Worm (Caenorhabditis elegans) whole organism, L4 larva: Measurements from ENCODE around the gene asns-1.
A peak's percentile ranks its signal among the peaks of the same experiment; 100 is the strongest.

Source experiments
- D1046.2 ChIP-seq: fragments of 200-800 bp; sonication (Bioruptor generic); IDR thresholded peaks from 2 replicates; pipeline ENCODE4 v1.3.6; 2022; ENCODE audit warnings: missing genetic modification characterization, missing compliant biosample characterization
- F10B5.3 ChIP-seq: sonication (generic microtip); optimal IDR thresholded peaks from 2 replicates; lab custom pipeline; 2016; ENCODE audit warnings: mild to moderate bottlenecking, missing genetic modification characterization, missing compliant biosample characterization
- F26F4.8 ChIP-seq: fragments of 200-800 bp; sonication (Bioruptor generic); conservative IDR thresholded peaks from 2 replicates; pipeline ENCODE4 v1.3.6; 2022; ENCODE audit warnings: missing genetic modification characterization, missing compliant biosample characterization
- F49E8.2 ChIP-seq: sonication (generic microtip); optimal IDR thresholded peaks from 2 replicates; lab custom pipeline; 2016; ENCODE audit warnings: missing compliant biosample characterization, mild to moderate bottlenecking, missing genetic modification characterization, borderline replicate concordance
- R02D3.7 ChIP-seq: fragments of 150-350 bp; sonication (generic microtip); optimal IDR thresholded peaks from 3 replicates; lab custom pipeline; 2014; ENCODE audit warnings: missing biosample characterization, missing genetic modification characterization
- Y105C5A.15 ChIP-seq: fragments of 200-800 bp; sonication (Bioruptor generic); IDR thresholded peaks from 2 replicates; pipeline ENCODE4 v1.3.6; 2022; ENCODE audit warnings: missing genetic modification characterization, missing compliant biosample characterization
- Y75B8A.6 ChIP-seq: fragments of 200-800 bp; sonication (Bioruptor generic); IDR thresholded peaks from 2 replicates; pipeline ENCODE4 v1.3.6; 2022; ENCODE audit warnings: missing genetic modification reagents, missing genetic modification characterization, missing compliant biosample characterization
- aha-1 ChIP-seq: fragments of 150-350 bp; peaks from one replicate; lab custom pipeline; 2014; ENCODE audit warnings: missing biosample characterization, missing genetic modification characterization
- aly-2 ChIP-seq: sonication (generic microtip); optimal IDR thresholded peaks from 2 replicates; lab custom pipeline; 2018; ENCODE audit warnings: missing biosample characterization, missing genetic modification characterization
- attf-4 ChIP-seq: sonication (generic microtip); optimal IDR thresholded peaks from 3 replicates; lab custom pipeline; 2017; ENCODE audit warnings: missing biosample characterization, missing genetic modification characterization
- ceh-20 ChIP-seq: fragments of 200-800 bp; sonication (Bioruptor generic); IDR thresholded peaks from 2 replicates; pipeline ENCODE4 v1.3.6; 2022; ENCODE audit warnings: missing genetic modification reagents, missing genetic modification characterization, missing compliant biosample characterization
- ceh-28 ChIP-seq: fragments of 150-350 bp; optimal IDR thresholded peaks from 2 replicates; lab custom pipeline; 2014; ENCODE audit warnings: missing biosample characterization, missing genetic modification reagents, missing genetic modification characterization
- daf-16 ChIP-seq, 3 experiments: sonication (generic microtip); optimal IDR thresholded peaks; 2 replicates each; lab custom pipeline; 2016 to 2017; ENCODE audit warnings: missing genetic modification characterization in 3 of 3, missing genetic modification reagents in 3 of 3, mild to moderate bottlenecking in 2 of 3, missing compliant biosample characterization in 2 of 3, missing biosample characterization in 1 of 3, moderate library complexity in 1 of 3
- dpl-1 ChIP-seq: fragments of 150-350 bp; optimal IDR thresholded peaks from 2 replicates; lab custom pipeline; 2014; ENCODE audit warnings: missing biosample characterization, missing genetic modification reagents, missing genetic modification characterization
- duxl-1 ChIP-seq: sonication (generic microtip); optimal IDR thresholded peaks from 2 replicates; lab custom pipeline; 2016; ENCODE audit warnings: mild to moderate bottlenecking, missing genetic modification characterization, moderate library complexity, missing compliant biosample characterization; ENCODE audit not compliant: poor library complexity
- dve-1 ChIP-seq: sonication (generic microtip); optimal IDR thresholded peaks from 2 replicates; lab custom pipeline; 2017; ENCODE audit warnings: antibody characterized with exemption, mild to moderate bottlenecking, missing genetic modification characterization, missing compliant biosample characterization; ENCODE audit not compliant: insufficient read depth
- egl-27 ChIP-seq: sonication (generic microtip); optimal IDR thresholded peaks from 3 replicates; lab custom pipeline; 2017; ENCODE audit warnings: missing biosample characterization, missing genetic modification reagents, missing genetic modification characterization
- fkh-10 ChIP-seq: fragments of 150-350 bp; optimal IDR thresholded peaks from 2 replicates; lab custom pipeline; 2014; ENCODE audit warnings: missing biosample characterization, missing genetic modification reagents, missing genetic modification characterization
- fos-1 ChIP-seq: fragments of 150-350 bp; optimal IDR thresholded peaks from 2 replicates; lab custom pipeline; 2014; ENCODE audit warnings: missing biosample characterization, missing genetic modification characterization
- jun-1 ChIP-seq: fragments of 150-350 bp; optimal IDR thresholded peaks from 2 replicates; lab custom pipeline; 2014; ENCODE audit warnings: missing biosample characterization, missing genetic modification reagents, missing genetic modification characterization
- lim-7 ChIP-seq: fragments of 200-800 bp; sonication (Bioruptor generic); IDR thresholded peaks from 2 replicates; pipeline ENCODE4 v1.3.6; 2022; ENCODE audit warnings: missing genetic modification characterization, missing compliant biosample characterization
- lin-15B ChIP-seq: fragments of 150-350 bp; sonication (generic microtip); optimal IDR thresholded peaks from 3 replicates; lab custom pipeline; 2014; ENCODE audit warnings: missing biosample characterization, missing genetic modification characterization
- lin-38 ChIP-seq: fragments of 200-800 bp; sonication (Bioruptor generic); IDR thresholded peaks from 2 replicates; pipeline ENCODE4 v1.3.6; 2022; ENCODE audit warnings: missing genetic modification reagents, missing genetic modification characterization, missing compliant biosample characterization
- lir-3 ChIP-seq: sonication (generic microtip); optimal IDR thresholded peaks from 2 replicates; lab custom pipeline; 2016; ENCODE audit warnings: mild to moderate bottlenecking, missing genetic modification characterization, missing compliant biosample characterization
- lsy-2 ChIP-seq, 2 experiments: fragments of 150-350 bp in 1 of 2; sonication (generic microtip) in 1 of 2; optimal IDR thresholded peaks; 2 replicates each; lab custom pipeline; 2014 to 2017; ENCODE audit warnings: missing biosample characterization in 2 of 2, missing genetic modification characterization in 2 of 2
- madf-5 ChIP-seq, 2 experiments: fragments of 200-800 bp; sonication (Bioruptor generic); IDR thresholded peaks; 2 replicates each; pipeline ENCODE4 v1.3.6; 2022; ENCODE audit warnings: missing compliant biosample characterization in 2 of 2, missing genetic modification characterization in 2 of 2
- madf-9 ChIP-seq: fragments of 200-800 bp; sonication (Bioruptor generic); conservative IDR thresholded peaks from 2 replicates; pipeline ENCODE4 v1.3.6; 2022; ENCODE audit warnings: missing genetic modification reagents, missing genetic modification characterization, missing compliant biosample characterization
- mdl-1 ChIP-seq, 2 experiments: fragments of 150-350 bp in 1 of 2; sonication (generic microtip) in 1 of 2; optimal IDR thresholded peaks; 2 replicates each; lab custom pipeline; 2014 to 2017; ENCODE audit warnings: missing biosample characterization in 2 of 2, missing genetic modification characterization in 2 of 2
- mdt-29 ChIP-seq: fragments of 200-800 bp; sonication (Bioruptor generic); IDR thresholded peaks from 2 replicates; pipeline ENCODE4 v1.3.6; 2022; ENCODE audit warnings: missing genetic modification reagents, missing genetic modification characterization, missing compliant biosample characterization
- mes-2 ChIP-seq: sonication (generic microtip); optimal IDR thresholded peaks from 2 replicates; lab custom pipeline; 2016; ENCODE audit warnings: missing genotype, mild to moderate bottlenecking, missing genetic modification characterization, missing compliant biosample characterization; ENCODE audit not compliant: poor library complexity, severe bottlenecking
- nhr-11 ChIP-seq: fragments of 150-350 bp; optimal IDR thresholded peaks from 2 replicates; lab custom pipeline; 2014; ENCODE audit warnings: missing biosample characterization, missing genetic modification characterization
- nhr-25 ChIP-seq: sonication (generic microtip); optimal IDR thresholded peaks from 2 replicates; lab custom pipeline; 2017; ENCODE audit warnings: missing genetic modification characterization, mild to moderate bottlenecking, missing compliant biosample characterization, antibody characterized with exemption, moderate library complexity, borderline replicate concordance; ENCODE audit not compliant: insufficient read depth
- nhr-28 ChIP-seq: fragments of 150-350 bp; optimal IDR thresholded peaks from 2 replicates; lab custom pipeline; 2014; ENCODE audit warnings: missing biosample characterization, missing genetic modification characterization
- nhr-6 ChIP-seq: fragments of 150-350 bp; optimal IDR thresholded peaks from 2 replicates; lab custom pipeline; 2014; ENCODE audit warnings: missing biosample characterization, missing genetic modification characterization
- nhr-77 ChIP-seq: fragments of 150-350 bp; optimal IDR thresholded peaks from 2 replicates; lab custom pipeline; 2014; ENCODE audit warnings: missing biosample characterization, missing genetic modification characterization
- rbr-2 ChIP-seq: sonication (generic microtip); optimal IDR thresholded peaks from 2 replicates; lab custom pipeline; 2016; ENCODE audit warnings: missing genotype, missing genetic modification characterization, missing compliant biosample characterization
- sdz-12 ChIP-seq: fragments of 200-800 bp; sonication (Bioruptor generic); optimal IDR thresholded peaks from 2 replicates; lab custom pipeline; 2018; ENCODE audit warnings: mild to moderate bottlenecking, missing genetic modification characterization, missing compliant biosample characterization
- snpc-1.2 ChIP-seq: fragments of 200-800 bp; sonication (Bioruptor generic); IDR thresholded peaks from 2 replicates; pipeline ENCODE4 v1.3.6; 2022; ENCODE audit warnings: missing genetic modification reagents, missing genetic modification characterization, missing compliant biosample characterization
- snpc-4 ChIP-seq: fragments of 150-350 bp; optimal IDR thresholded peaks from 2 replicates; lab custom pipeline; 2014; ENCODE audit warnings: missing biosample characterization, missing genetic modification characterization
- tag-97 ChIP-seq: fragments of 200-800 bp; sonication (Bioruptor generic); IDR thresholded peaks from 2 replicates; pipeline ENCODE4 v1.3.6; 2022; ENCODE audit warnings: missing genetic modification characterization, missing compliant biosample characterization
- tra-1 ChIP-seq: fragments of 200-800 bp; sonication (Bioruptor generic); IDR thresholded peaks from 2 replicates; pipeline ENCODE4 v1.3.6; 2022; ENCODE audit warnings: missing genetic modification reagents, missing genetic modification characterization, missing compliant biosample characterization
- unc-62 ChIP-seq, 3 experiments: fragments of 150-350 bp in 1 of 3; sonication (generic microtip); optimal IDR thresholded peaks in 2 of 3; peaks in 1 of 3; 1 replicate in 1 of 3; 2 replicates in 2 of 3; lab custom pipeline; 2014 to 2017; ENCODE audit warnings: missing biosample characterization in 3 of 3, missing genetic modification characterization in 3 of 3, missing genetic modification reagents in 3 of 3, missing genotype in 1 of 3
- vab-7 ChIP-seq: fragments of 200-800 bp; sonication (Bioruptor generic); IDR thresholded peaks from 2 replicates; pipeline ENCODE4 v1.3.6; 2022; ENCODE audit warnings: missing genetic modification reagents, missing genetic modification characterization, missing compliant biosample characterization
- zfp-2 ChIP-seq: sonication (generic microtip); optimal IDR thresholded peaks from 2 replicates; lab custom pipeline; 2016; ENCODE audit warnings: mild to moderate bottlenecking, missing genetic modification characterization, missing compliant biosample characterization
- ztf-11 ChIP-seq: fragments of 150-350 bp; optimal IDR thresholded peaks from 2 replicates; lab custom pipeline; 2014; ENCODE audit warnings: missing biosample characterization, missing genetic modification characterization

The asns-1 gene

DNA sequence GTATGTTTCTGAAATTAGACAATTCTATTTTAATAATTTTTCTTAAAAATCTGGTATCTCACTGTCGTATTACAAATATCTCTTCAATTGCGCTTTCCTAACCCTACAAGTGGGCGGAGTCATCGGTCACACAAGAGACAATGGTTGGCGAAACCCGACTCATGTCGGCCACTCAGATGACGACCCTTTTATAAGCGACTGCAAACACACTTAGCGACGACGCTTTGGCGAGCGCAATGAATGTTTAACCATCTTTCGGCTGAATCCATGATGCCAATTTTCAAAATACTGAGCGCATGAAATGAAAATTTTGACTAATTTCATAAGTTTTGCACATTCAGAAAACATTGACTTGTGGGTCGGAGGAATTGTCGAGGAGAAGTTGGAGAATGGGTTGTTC, 45.6 kb upstream of the asns-1 start (continued):
- TF ChIP-seq ztf-11 (tag; lab: Kevin White, UChicago) (no peak), Y105C5A.15 (GFP tag; lab: Robert Waterston, UW) (peak; percentile 100), D1046.2 (peak; percentile 97), mes-2 (peak; percentile 96), fos-1 (tag; lab: Kevin White, UChicago) (peak; percentile 47), snpc-4 (tag; lab: Kevin White, UChicago) (peak; percentile 99), madf-9 (GFP tag; lab: Robert Waterston, UW) (peak; percentile 97), attf-4 (tag; lab: Kevin White, UChicago) (peak; percentile 86), nhr-6 (tag; lab: Kevin White, UChicago) (peak; percentile 82), unc-62 (GFP tag; optimal IDR thresholded peaks at IDR 0.05 in 1 of 2; lab: Kevin White, UChicago) (no peak), unc-62 (tag; optimal IDR thresholded peaks at IDR 0.05; lab: Kevin White, UChicago) (no peak), jun-1 (tag; lab: Kevin White, UChicago) (peak; percentile 89), R02D3.7 (peak; percentile 72), duxl-1 (peak; percentile 98), lir-3 (tag; lab: Kevin White, UChicago) (peak; percentile 95), nhr-11 (tag; lab: Kevin White, UChicago) (peak; percentile 4), nhr-28 (tag; lab: Kevin White, UChicago) (peak; percentile 65), mdl-1 (tag; optimal IDR thresholded peaks at IDR 0.05; lab: Kevin White, UChicago) (peak; percentile 8 to 59), aha-1 (tag; lab: Kevin White, UChicago) (peak; percentile 98), daf-16 (GFP tag; optimal IDR thresholded peaks at IDR 0.05; lab: Kevin White, UChicago) (peak; percentile 96 to 98), daf-16 (tag; optimal IDR thresholded peaks at IDR 0.05; lab: Kevin White, UChicago) (peak; percentile 84), vab-7 (GFP tag; lab: Robert Waterston, UW) (peak; percentile 99), fkh-10 (GFP tag; lab: Kevin White, UChicago) (no peak), F10B5.3 (tag; lab: Kevin White, UChicago) (peak; percentile 95), F26F4.8 (GFP tag; lab: Robert Waterston, UW) (peak; percentile 100), lin-38 (peak; percentile 95), tra-1 (GFP tag; lab: Robert Waterston, UW) (peak; percentile 99), lin-15B (tag; lab: Kevin White, UChicago) (peak; percentile 60), dve-1 (tag; lab: Kevin White, UChicago) (peak; percentile 90), ceh-28 (tag; lab: Kevin White, UChicago) (no peak), zfp-2 (tag; lab: Kevin White, UChicago) (peak; percentile 86), dpl-1 (GFP tag; lab: Kevin White, UChicago) (peak; percentile 76), mdt-29 (peak; percentile 96), aly-2 (tag; lab: Kevin White, UChicago) (peak; percentile 97), lim-7 (GFP tag; lab: Robert Waterston, UW) (peak; percentile 100), lsy-2 (tag; optimal IDR thresholded peaks at IDR 0.05; lab: Kevin White, UChicago) (peak; percentile 72 to 86)

DNA sequence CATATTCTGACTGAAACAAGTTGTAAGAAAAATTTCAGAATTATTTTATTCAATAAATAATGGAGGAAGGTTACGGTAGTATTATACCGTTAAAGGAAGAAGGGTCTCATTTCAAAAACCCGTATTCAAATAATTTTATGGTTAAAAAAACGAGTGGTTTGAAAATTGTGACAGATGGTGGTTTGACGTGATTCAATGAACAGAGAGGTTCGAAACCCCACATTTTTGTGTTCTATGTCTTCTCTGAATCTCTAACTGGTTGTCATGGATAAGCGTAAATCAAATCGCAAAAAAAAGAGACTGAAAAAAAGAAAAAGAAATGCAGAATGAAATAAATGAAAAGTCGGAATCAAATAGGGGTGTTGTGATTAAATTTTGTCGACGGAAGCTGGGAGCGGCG, 38.6 kb upstream of the asns-1 start, which contains the start of gene ZK994.6:
Gene ZK994.6, minus strand, starts transcription at position 101 of the 400 bp plus-strand sequence.
- TF ChIP-seq madf-5 (GFP tag; IDR thresholded peaks at IDR 0.05; lab: Robert Waterston, UW), result no peak
- no peak for TF ChIP-seq nhr-6 (tag; lab: Kevin White, UChicago)
- no peak for TF ChIP-seq dve-1 (tag; lab: Kevin White, UChicago)
- no peak for TF ChIP-seq nhr-25
- no peak for TF ChIP-seq ceh-20 (GFP tag; lab: Robert Waterston, UW)
- no peak for TF ChIP-seq mes-2
- no peak for TF ChIP-seq Y75B8A.6 (GFP tag; lab: Robert Waterston, UW)
- no peak for TF ChIP-seq rbr-2 (tag; lab: Kevin White, UChicago)
- no peak for TF ChIP-seq tag-97 (GFP tag; lab: Robert Waterston, UW)
- TF ChIP-seq egl-27 (tag; lab: Kevin White, UChicago), result no peak
- TF ChIP-seq madf-9 (GFP tag; lab: Robert Waterston, UW), result no peak
- TF ChIP-seq nhr-77 (tag; lab: Kevin White, UChicago), result no peak
- TF ChIP-seq lsy-2 (tag; optimal IDR thresholded peaks at IDR 0.05; lab: Kevin White, UChicago), result no peak
- no peak for TF ChIP-seq F49E8.2 (tag; lab: Kevin White, UChicago)
- TF ChIP-seq nhr-28 (tag; lab: Kevin White, UChicago), result no peak
- TF ChIP-seq sdz-12 (GFP tag; lab: Kevin White, UChicago), result no peak
- TF ChIP-seq mdl-1 (tag; optimal IDR thresholded peaks at IDR 0.05; lab: Kevin White, UChicago), result no peak
- no peak for TF ChIP-seq snpc-1.2 (GFP tag; lab: Robert Waterston, UW)
- TF ChIP-seq, all 104 proteins: peak for 0
